Worm (Caenorhabditis elegans) whole organism, late embryonic: ENCODE data around the gene ttbk-2.2.

ENCODE experiments used
- ama-1 ChIP-seq: fragments of 150-350 bp; optimal IDR thresholded peaks from 2 replicates; lab custom pipeline; 2014
- ceh-31 ChIP-seq: sonication (generic microtip); optimal IDR thresholded peaks from 2 replicates; lab custom pipeline; 2016; ENCODE audit warnings: missing genetic modification characterization, missing compliant biosample characterization
- hlh-30 ChIP-seq: sonication (generic microtip); optimal IDR thresholded peaks from 2 replicates; lab custom pipeline; 2017; ENCODE audit warnings: antibody characterized with exemption, missing genetic modification characterization, missing compliant biosample characterization; ENCODE audit not compliant: insufficient read depth
- nfya-1 ChIP-seq: sonication (generic microtip); optimal IDR thresholded peaks from 2 replicates; lab custom pipeline; 2017; ENCODE audit warnings: missing genetic modification characterization, mild to moderate bottlenecking, missing compliant biosample characterization, antibody characterized with exemption, moderate library complexity
- nhr-11 ChIP-seq: fragments of 150-350 bp; optimal IDR thresholded peaks from 2 replicates; lab custom pipeline; 2014; ENCODE audit warnings: missing biosample characterization, missing genetic modification characterization
- odd-2 ChIP-seq: sonication (generic microtip); optimal IDR thresholded peaks from 2 replicates; lab custom pipeline; 2017; ENCODE audit warnings: antibody characterized with exemption, mild to moderate bottlenecking, missing genetic modification characterization, missing compliant biosample characterization
- rnt-1 ChIP-seq: sonication (generic microtip); optimal IDR thresholded peaks from 2 replicates; lab custom pipeline; 2016; ENCODE audit warnings: missing genetic modification characterization, missing compliant biosample characterization
- unc-42 ChIP-seq: sonication (generic microtip); optimal IDR thresholded peaks from 2 replicates; lab custom pipeline; 2016; ENCODE audit warnings: missing genotype, missing genetic modification characterization, missing compliant biosample characterization

DNA sequence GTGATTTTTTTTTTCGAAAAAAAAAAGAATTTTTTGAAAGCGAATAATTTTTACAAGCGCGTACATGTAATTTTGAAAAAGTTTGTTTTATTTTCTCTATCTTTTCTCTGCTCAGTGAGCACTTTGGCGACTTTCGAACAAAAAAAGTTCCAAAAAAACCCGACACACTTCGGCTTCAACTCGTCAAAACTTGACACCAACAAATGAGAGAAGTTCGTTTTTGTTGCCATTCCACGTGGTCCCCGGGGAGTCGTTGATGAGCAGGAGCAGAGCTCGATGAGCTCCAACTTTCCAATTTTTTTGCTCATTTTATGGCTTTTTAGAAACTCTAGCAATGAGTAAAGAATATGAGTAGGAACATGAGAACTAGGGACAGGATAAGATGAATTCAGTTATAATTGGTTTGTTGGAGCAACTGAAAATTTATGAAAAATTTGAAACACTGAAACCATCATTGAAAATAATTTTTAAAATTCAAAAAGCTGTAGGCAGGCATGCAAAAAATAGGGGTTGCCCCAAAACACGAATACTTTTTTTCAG lies 43.7 kb upstream of the ttbk-2.2 start:
- TF ChIP-seq ama-1 (lab: Kevin White, UChicago) (no peak), nhr-11 (tag; lab: Kevin White, UChicago) (no peak), rnt-1 (tag; lab: Kevin White, UChicago) (no peak), nfya-1 (tag; lab: Kevin White, UChicago) (no peak), unc-42 (tag; lab: Kevin White, UChicago) (no peak), ceh-31 (tag; lab: Kevin White, UChicago) (no peak), odd-2 (tag; lab: Kevin White, UChicago) (no peak), hlh-30 (no peak)
